Worm (Caenorhabditis elegans) whole organism, L1 larva: ENCODE results near the gene K08B12.1.

Experiments
- C04F5.9 ChIP-seq: sonication (generic microtip); optimal IDR thresholded peaks from 2 replicates; lab custom pipeline; 2016; ENCODE audit warnings: missing genetic modification characterization, missing compliant biosample characterization
- C16A3.4 ChIP-seq: fragments of 150-350 bp; optimal IDR thresholded peaks from 2 replicates; lab custom pipeline; 2014; ENCODE audit warnings: missing biosample characterization, missing genetic modification characterization
- aha-1 ChIP-seq: fragments of 150-350 bp; optimal IDR thresholded peaks from 2 replicates; lab custom pipeline; 2014; ENCODE audit warnings: missing biosample characterization, missing genetic modification characterization
- aly-2 ChIP-seq: fragments of 150-350 bp; optimal IDR thresholded peaks from 2 replicates; lab custom pipeline; 2014; ENCODE audit warnings: missing biosample characterization, missing genetic modification characterization
- blmp-1 ChIP-seq: fragments of 150-350 bp; optimal IDR thresholded peaks from 2 replicates; lab custom pipeline; 2014; ENCODE audit warnings: missing biosample characterization, missing genetic modification characterization
- ceh-63 ChIP-seq: fragments of 200-800 bp; sonication (Bioruptor generic); optimal IDR thresholded peaks from 2 replicates; lab custom pipeline; 2018; ENCODE audit warnings: mild to moderate bottlenecking, missing genetic modification characterization, missing compliant biosample characterization
- ceh-8 ChIP-seq: fragments of 200-800 bp; sonication (Bioruptor generic); optimal IDR thresholded peaks from 2 replicates; lab custom pipeline; 2018; ENCODE audit warnings: mild to moderate bottlenecking, missing genetic modification characterization, moderate library complexity, missing compliant biosample characterization
- ceh-82 ChIP-seq, 3 experiments: fragments of 150-350 bp in 1 of 3; sonication (generic microtip) in 2 of 3; optimal IDR thresholded peaks; 2 replicates each; lab custom pipeline; 2014 to 2017; ENCODE audit warnings: missing biosample characterization in 3 of 3, missing genetic modification characterization in 3 of 3
- dsc-1 ChIP-seq: sonication (generic microtip); optimal IDR thresholded peaks from 2 replicates; lab custom pipeline; 2016; ENCODE audit warnings: mild to moderate bottlenecking, missing genetic modification characterization, missing compliant biosample characterization
- efl-1 ChIP-seq, 4 experiments: fragments of 150-350 bp; optimal IDR thresholded peaks in 3 of 4; peaks in 1 of 4; 1 replicate in 1 of 4; 2 replicates in 3 of 4; lab custom pipeline; 2014; ENCODE audit warnings: missing biosample characterization in 2 of 4, missing genetic modification characterization in 2 of 4, missing genetic modification reagents in 2 of 4
- egl-13 ChIP-seq: sonication (generic microtip); optimal IDR thresholded peaks from 2 replicates; lab custom pipeline; 2016; ENCODE audit warnings: missing genotype, missing genetic modification reagents, missing genetic modification characterization, missing compliant biosample characterization
- elt-2 ChIP-seq: sonication (generic microtip); optimal IDR thresholded peaks from 2 replicates; lab custom pipeline; 2016; ENCODE audit warnings: missing genetic modification characterization, mild to moderate bottlenecking, inconsistent platforms, missing compliant biosample characterization, missing genetic modification reagents
- ets-5 ChIP-seq: fragments of 200-800 bp; sonication (Bioruptor generic); IDR thresholded peaks from 2 replicates; pipeline ENCODE4 v1.3.6; 2022; ENCODE audit warnings: missing genetic modification characterization, missing compliant biosample characterization
- fkh-8 ChIP-seq: sonication (generic microtip); optimal IDR thresholded peaks from 2 replicates; lab custom pipeline; 2016; ENCODE audit warnings: mild to moderate bottlenecking, missing genetic modification characterization, missing compliant biosample characterization
- fos-1 ChIP-seq: fragments of 150-350 bp; optimal IDR thresholded peaks from 2 replicates; lab custom pipeline; 2014; ENCODE audit warnings: missing biosample characterization, missing genetic modification characterization
- grh-1 ChIP-seq: fragments of 200-800 bp; sonication (Bioruptor generic); IDR thresholded peaks from 2 replicates; pipeline ENCODE4 v1.3.6; 2022; ENCODE audit warnings: missing genetic modification reagents, missing genetic modification characterization, missing compliant biosample characterization
- irx-1 ChIP-seq: sonication (generic microtip); optimal IDR thresholded peaks from 2 replicates; lab custom pipeline; 2016; ENCODE audit warnings: missing genetic modification characterization, missing compliant biosample characterization
- jun-1 ChIP-seq: fragments of 150-350 bp; optimal IDR thresholded peaks from 2 replicates; lab custom pipeline; 2014; ENCODE audit warnings: missing biosample characterization, missing genetic modification reagents, missing genetic modification characterization
- lin-13 ChIP-seq: fragments of 150-350 bp; optimal IDR thresholded peaks from 2 replicates; lab custom pipeline; 2014; ENCODE audit warnings: missing biosample characterization, missing genetic modification reagents, missing genetic modification characterization
- lin-14 ChIP-seq: fragments of 200-800 bp; sonication (Bioruptor generic); optimal IDR thresholded peaks from 2 replicates; lab custom pipeline; 2018; ENCODE audit warnings: mild to moderate bottlenecking, missing genetic modification characterization, moderate library complexity, missing compliant biosample characterization
- lin-15B ChIP-seq: fragments of 150-350 bp; sonication (generic microtip); optimal IDR thresholded peaks from 3 replicates; lab custom pipeline; 2014; ENCODE audit warnings: missing biosample characterization, missing genetic modification characterization
- lin-35 ChIP-seq, 2 experiments: fragments of 150-350 bp; optimal IDR thresholded peaks; 2 replicates each; lab custom pipeline; 2014; ENCODE audit warnings: missing biosample characterization in 2 of 2, missing genetic modification characterization in 2 of 2, missing genetic modification reagents in 2 of 2
- lin-39 ChIP-seq: fragments of 150-350 bp; optimal IDR thresholded peaks from 2 replicates; lab custom pipeline; 2014; ENCODE audit warnings: missing biosample characterization, missing genetic modification reagents, missing genetic modification characterization
- lir-3 ChIP-seq: sonication (generic microtip); optimal IDR thresholded peaks from 2 replicates; lab custom pipeline; 2016; ENCODE audit warnings: mild to moderate bottlenecking, missing genetic modification characterization, moderate library complexity, missing compliant biosample characterization; ENCODE audit not compliant: poor library complexity
- lsy-2 ChIP-seq, 2 experiments: fragments of 150-350 bp; optimal IDR thresholded peaks; 2 replicates each; lab custom pipeline; 2014; ENCODE audit warnings: missing biosample characterization in 2 of 2, missing genetic modification characterization in 2 of 2
- mab-9 ChIP-seq: fragments of 200-800 bp; sonication (Bioruptor generic); IDR thresholded peaks from 2 replicates; pipeline ENCODE4 v1.3.6; 2022; ENCODE audit warnings: missing genetic modification reagents, missing genetic modification characterization, missing compliant biosample characterization
- mef-2 ChIP-seq: fragments of 150-350 bp; optimal IDR thresholded peaks from 2 replicates; lab custom pipeline; 2014; ENCODE audit warnings: missing biosample characterization, missing genetic modification characterization
- mep-1 ChIP-seq: fragments of 150-350 bp; optimal IDR thresholded peaks from 2 replicates; lab custom pipeline; 2014; ENCODE audit warnings: missing biosample characterization, missing genetic modification characterization
- nhr-11 ChIP-seq: fragments of 150-350 bp; optimal IDR thresholded peaks from 2 replicates; lab custom pipeline; 2014; ENCODE audit warnings: missing biosample characterization, missing genetic modification characterization
- nhr-237 ChIP-seq: fragments of 150-350 bp; optimal IDR thresholded peaks from 2 replicates; lab custom pipeline; 2014; ENCODE audit warnings: missing biosample characterization, missing genetic modification characterization
- nhr-47 ChIP-seq: sonication (generic microtip); optimal IDR thresholded peaks from 2 replicates; lab custom pipeline; 2016; ENCODE audit warnings: mild to moderate bottlenecking, missing genetic modification characterization, moderate library complexity, missing compliant biosample characterization
- nhr-71 ChIP-seq: sonication (generic microtip); optimal IDR thresholded peaks from 2 replicates; lab custom pipeline; 2016; ENCODE audit warnings: mild to moderate bottlenecking, missing genetic modification characterization, moderate library complexity, missing compliant biosample characterization
- nhr-84 ChIP-seq: sonication (generic microtip); optimal IDR thresholded peaks from 2 replicates; lab custom pipeline; 2017; ENCODE audit warnings: missing biosample characterization, missing genetic modification characterization
- nhr-85 ChIP-seq: sonication (generic microtip); peaks from one replicate; lab custom pipeline; 2016; ENCODE audit warnings: missing genetic modification characterization, inconsistent platforms, missing compliant biosample characterization
- nhr-90 ChIP-seq: sonication (generic microtip); optimal IDR thresholded peaks from 2 replicates; lab custom pipeline; 2016; ENCODE audit warnings: mild to moderate bottlenecking, missing genetic modification characterization, missing compliant biosample characterization; ENCODE audit not compliant: poor library complexity
- pag-3 ChIP-seq: sonication (generic microtip); optimal IDR thresholded peaks from 2 replicates; lab custom pipeline; 2017; ENCODE audit warnings: missing genetic modification characterization, mild to moderate bottlenecking, missing compliant biosample characterization, antibody characterized with exemption, borderline replicate concordance; ENCODE audit not compliant: insufficient read depth
- pax-3 ChIP-seq: fragments of 200-800 bp; sonication (Bioruptor generic); optimal IDR thresholded peaks from 2 replicates; lab custom pipeline; 2018; ENCODE audit warnings: mild to moderate bottlenecking, missing genetic modification characterization, moderate library complexity, missing compliant biosample characterization
- rnt-1 ChIP-seq: sonication (generic microtip); optimal IDR thresholded peaks from 2 replicates; lab custom pipeline; 2016; ENCODE audit warnings: mild to moderate bottlenecking, missing genetic modification characterization, moderate library complexity, missing compliant biosample characterization
- snpc-4 ChIP-seq: fragments of 150-350 bp; optimal IDR thresholded peaks from 2 replicates; lab custom pipeline; 2014; ENCODE audit warnings: missing biosample characterization, missing genetic modification characterization
- snu-23 ChIP-seq: sonication (generic microtip); optimal IDR thresholded peaks from 2 replicates; lab custom pipeline; 2016; ENCODE audit warnings: missing genetic modification characterization, missing compliant biosample characterization
- swsn-7 ChIP-seq: sonication (generic microtip); optimal IDR thresholded peaks from 2 replicates; lab custom pipeline; 2016; ENCODE audit warnings: missing genetic modification characterization, missing compliant biosample characterization
- tbx-2 ChIP-seq: sonication (generic microtip); optimal IDR thresholded peaks from 2 replicates; lab custom pipeline; 2016; ENCODE audit warnings: missing genetic modification characterization, missing compliant biosample characterization
- tlp-1 ChIP-seq: fragments of 150-350 bp; optimal IDR thresholded peaks from 2 replicates; lab custom pipeline; 2014; ENCODE audit warnings: missing biosample characterization, missing genetic modification characterization
- unc-130 ChIP-seq: fragments of 150-350 bp; optimal IDR thresholded peaks from 2 replicates; lab custom pipeline; 2017; ENCODE audit warnings: missing biosample characterization, missing genetic modification characterization, inconsistent platforms
- unc-86 ChIP-seq: sonication (generic microtip); optimal IDR thresholded peaks from 2 replicates; lab custom pipeline; 2016; ENCODE audit warnings: missing genetic modification characterization, missing compliant biosample characterization
- unc-98 ChIP-seq: fragments of 200-800 bp; sonication (Bioruptor generic); IDR thresholded peaks from 2 replicates; pipeline ENCODE4 v1.3.6; 2022; ENCODE audit warnings: missing genetic modification characterization, missing compliant biosample characterization
- vab-15 ChIP-seq: sonication (generic microtip); optimal IDR thresholded peaks from 2 replicates; lab custom pipeline; 2017; ENCODE audit warnings: missing genotype, mild to moderate bottlenecking, missing genetic modification characterization, missing compliant biosample characterization
- xbp-1 ChIP-seq: sonication (generic microtip); optimal IDR thresholded peaks from 2 replicates; lab custom pipeline; 2016; ENCODE audit warnings: missing genetic modification characterization, missing compliant biosample characterization
- ztf-4 ChIP-seq: fragments of 150-350 bp; optimal IDR thresholded peaks from 2 replicates; lab custom pipeline; 2014; ENCODE audit warnings: missing biosample characterization, missing genetic modification characterization

The K08B12.1 gene

DNA sequence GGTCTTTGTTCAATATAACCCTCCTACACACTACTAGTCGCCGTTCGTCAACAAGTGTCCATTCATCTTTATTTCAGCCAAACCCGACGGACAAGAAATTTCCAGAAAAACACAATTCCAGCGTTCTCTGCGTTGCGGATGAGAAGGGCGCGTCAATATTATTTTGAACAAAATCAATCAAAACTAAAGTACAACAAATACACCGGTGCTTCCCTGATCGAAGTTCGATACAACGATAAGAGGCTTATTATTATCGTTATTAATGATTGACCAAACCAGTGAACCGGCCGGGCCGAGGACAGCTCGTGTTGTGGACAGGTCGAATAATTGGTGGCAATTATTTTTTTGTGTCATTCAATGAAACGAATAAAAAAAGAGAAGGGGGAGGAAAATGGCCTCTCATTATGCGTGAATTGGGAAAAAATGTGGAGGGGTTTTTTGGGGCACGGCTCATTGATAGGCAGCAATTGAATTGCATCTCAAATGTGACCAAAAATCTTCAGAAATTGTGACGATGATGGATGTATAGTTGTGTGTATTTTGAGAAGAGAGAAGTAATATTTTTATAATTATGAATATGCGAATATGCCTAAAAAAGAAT lies 28.4 kb upstream of the K08B12.1 start:
- TF ChIP-seq nhr-237 (tag; lab: Kevin White, UChicago), result no peak
- peak in 1 of 2 experiments; percentile 28 for TF ChIP-seq lin-35 (GFP tag; optimal IDR thresholded peaks at IDR 0.05; lab: Kevin White, UChicago)
- TF ChIP-seq fos-1 (tag; lab: Kevin White, UChicago), result no peak
- peak; percentile 35 for TF ChIP-seq nhr-47
- no peak for TF ChIP-seq mef-2 (tag; lab: Kevin White, UChicago)
- TF ChIP-seq elt-2 (tag; lab: Kevin White, UChicago), result peak; percentile 37
- peak; percentile 33 for TF ChIP-seq nhr-71 (tag; lab: Kevin White, UChicago)
- peak; percentile 15 for TF ChIP-seq mep-1 (tag; lab: Kevin White, UChicago)
- TF ChIP-seq nhr-11 (tag; lab: Kevin White, UChicago), result no peak
- peak; percentile 24 for TF ChIP-seq xbp-1 (tag; lab: Kevin White, UChicago)
- no peak for TF ChIP-seq pax-3
- TF ChIP-seq dsc-1 (tag; lab: Kevin White, UChicago), result no peak
- peak; percentile 13 for TF ChIP-seq blmp-1 (tag; lab: Kevin White, UChicago)
- TF ChIP-seq ceh-82 (tag; optimal IDR thresholded peaks at IDR 0.05; lab: Kevin White, UChicago), result no peak
- peak; percentile 70 for TF ChIP-seq nhr-85 (tag; lab: Kevin White, UChicago)
- peak; percentile 1 for TF ChIP-seq snu-23 (GFP tag; lab: Kevin White, UChicago)
- no peak for TF ChIP-seq lir-3 (tag; lab: Kevin White, UChicago)
- TF ChIP-seq lsy-2 (tag; optimal IDR thresholded peaks at IDR 0.05; lab: Kevin White, UChicago), result peak in 1 of 2 experiments; percentile 7
- no peak for TF ChIP-seq lin-39 (tag; lab: Kevin White, UChicago)
- peak in 1 of 2 experiments; percentile 2 for TF ChIP-seq efl-1 (optimal IDR thresholded peaks at IDR 0.05; lab: Kevin White, UChicago)
- peak in 1 of 2 experiments; percentile 90 for TF ChIP-seq efl-1 (GFP tag; optimal IDR thresholded peaks at IDR 0.05 in 1 of 2; lab: Kevin White, UChicago)
- peak; percentile 18 for TF ChIP-seq fkh-8 (tag; lab: Kevin White, UChicago)
- peak; percentile 36 for TF ChIP-seq swsn-7 (tag; lab: Kevin White, UChicago)
- no peak for TF ChIP-seq unc-98 (GFP tag; lab: Robert Waterston, UW)
- peak; percentile 79 for TF ChIP-seq lin-14 (GFP tag; lab: Kevin White, UChicago)
- 0 out of 2 replicates have a peak, but pooled peaks have one; percentile 25 for TF ChIP-seq grh-1

DNA sequence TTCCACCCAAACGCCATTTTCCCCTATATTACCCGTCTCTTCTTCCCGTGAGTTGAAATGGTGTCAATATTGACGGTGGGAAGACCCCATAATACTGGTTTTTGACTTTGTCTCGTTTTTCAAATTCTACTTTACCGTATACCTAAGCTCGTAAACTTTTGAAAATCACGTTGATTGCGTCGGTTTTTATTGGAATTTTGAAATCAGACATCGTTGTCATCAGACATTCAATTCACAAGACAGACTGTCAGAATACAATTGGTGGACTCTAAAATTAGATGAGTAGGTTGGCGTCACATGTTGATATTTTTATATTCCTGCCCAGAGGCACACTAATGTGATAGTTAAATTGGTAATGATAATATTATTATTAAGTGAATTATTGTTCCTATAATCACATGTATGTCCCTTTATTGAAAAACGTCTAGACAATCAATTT lies 27.2 kb upstream of the K08B12.1 start:
- TF ChIP-seq pax-3, result no peak
- no peak for TF ChIP-seq aly-2 (tag; lab: Kevin White, UChicago)
- TF ChIP-seq lin-13 (GFP tag; lab: Kevin White, UChicago), result no peak
- TF ChIP-seq pag-3, result no peak
- TF ChIP-seq ets-5 (GFP tag; lab: Robert Waterston, UW), result no peak
- TF ChIP-seq ztf-4 (tag; lab: Kevin White, UChicago), result no peak
- no peak for TF ChIP-seq snpc-4 (tag; lab: Kevin White, UChicago)
- no peak for TF ChIP-seq irx-1 (tag; lab: Kevin White, UChicago)
- no peak for TF ChIP-seq lin-15B (tag; lab: Kevin White, UChicago)
- TF ChIP-seq tbx-2 (tag; lab: Kevin White, UChicago), result no peak
- TF ChIP-seq rnt-1 (tag; lab: Kevin White, UChicago), result no peak
- no peak for TF ChIP-seq C04F5.9 (tag; lab: Kevin White, UChicago)
- no peak for TF ChIP-seq mab-9 (GFP tag; lab: Robert Waterston, UW)
- TF ChIP-seq fkh-8 (tag; lab: Kevin White, UChicago), result no peak
- TF ChIP-seq snu-23 (GFP tag; lab: Kevin White, UChicago), result peak; percentile 36
- TF ChIP-seq egl-13, result no peak
- peak; percentile 39 for TF ChIP-seq mep-1 (tag; lab: Kevin White, UChicago)
- TF ChIP-seq xbp-1 (tag; lab: Kevin White, UChicago), result no peak
- TF ChIP-seq vab-15 (tag; lab: Kevin White, UChicago), result peak; percentile 39
- TF ChIP-seq swsn-7 (tag; lab: Kevin White, UChicago), result no peak
- peak; percentile 76 for TF ChIP-seq ceh-8 (GFP tag; lab: Kevin White, UChicago)
- no peak for TF ChIP-seq ceh-63 (GFP tag; lab: Kevin White, UChicago)
- TF ChIP-seq lir-3 (tag; lab: Kevin White, UChicago), result peak; percentile 11
- peak; percentile 34 for TF ChIP-seq nhr-90
- no peak for TF ChIP-seq unc-130 (tag; lab: Kevin White, UChicago)
- TF ChIP-seq jun-1 (tag; lab: Kevin White, UChicago), result no peak
- no peak for TF ChIP-seq aha-1 (tag; lab: Kevin White, UChicago)
- no peak for TF ChIP-seq unc-86 (tag; lab: Kevin White, UChicago)
- no peak for TF ChIP-seq nhr-84 (tag; lab: Kevin White, UChicago)
- TF ChIP-seq C16A3.4 (tag; lab: Kevin White, UChicago), result no peak
- no peak for TF ChIP-seq tlp-1 (tag; lab: Kevin White, UChicago)
